4 worm cellular contexts compared by ENCODE assay signal in the genomic region with DNA sequence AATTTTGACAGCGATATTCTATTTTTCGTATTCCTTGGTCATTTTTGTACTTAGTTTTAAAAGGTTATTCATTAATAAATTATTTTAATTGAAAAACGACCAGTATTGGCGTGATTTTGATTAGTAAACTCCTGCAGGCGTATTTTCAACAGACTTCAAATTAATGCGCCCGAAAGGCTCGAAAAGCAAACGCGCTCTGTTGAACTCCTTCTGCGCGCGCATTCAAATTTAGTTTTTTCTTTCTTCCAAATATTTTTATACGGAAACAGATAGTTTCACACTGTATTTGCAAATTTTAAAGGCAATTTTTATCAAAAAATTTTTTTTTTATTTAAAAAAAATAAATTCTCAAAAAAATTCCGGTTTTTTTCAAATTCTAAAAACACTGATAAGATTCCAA.
TF ChIP-seq lines count a peak whose summit lies in the region.

No protein-coding gene starts in this region.

TF ChIP-seq in whole organism, L1 larva, 84 proteins besides CTCF, POLR2A, EP300 and RAD21:
- TF ChIP-seq lin-35 (GFP tag; optimal IDR thresholded peaks at IDR 0.05; lab: Kevin White, UChicago): peak; percentile 54 to 83
- peak in 1 of 2 experiments; percentile 88 for TF ChIP-seq efl-1 (optimal IDR thresholded peaks at IDR 0.05; lab: Kevin White, UChicago)
- TF ChIP-seq efl-1 (GFP tag; optimal IDR thresholded peaks at IDR 0.05 in 1 of 2; lab: Kevin White, UChicago): peak; percentile 80 to 96
- peak; percentile 43 to 77 (median 56) for TF ChIP-seq dpl-1 (GFP tag; optimal IDR thresholded peaks at IDR 0.05; lab: Kevin White, UChicago)
- no peak for TF ChIP-seq fkh-10 (GFP tag; optimal IDR thresholded peaks at IDR 0.05; lab: Kevin White, UChicago)
TF ChIP-seq in whole organism, L1 larva: peak in this region for 3.

TF ChIP-seq in whole organism, L2 larva, 48 proteins besides CTCF, POLR2A, EP300 and RAD21:
- TF ChIP-seq lin-11 (tag; optimal IDR thresholded peaks at IDR 0.05; lab: Kevin White, UChicago) (no peak), ztf-1 (GFP tag; conservative IDR thresholded peaks at IDR 0.05; lab: Robert Waterston, UW) (no peak), gmeb-1 (tag; optimal IDR thresholded peaks at IDR 0.05; lab: Kevin White, UChicago) (peak; percentile 58), peb-1 (tag; optimal IDR thresholded peaks at IDR 0.05; lab: Kevin White, UChicago) (no peak), ZK546.5 (tag; optimal IDR thresholded peaks at IDR 0.05; lab: Kevin White, UChicago) (no peak), mbf-1 (tag; optimal IDR thresholded peaks at IDR 0.05; lab: Kevin White, UChicago) (no peak), fos-1 (tag; optimal IDR thresholded peaks at IDR 0.05; lab: Kevin White, UChicago) (no peak), nhr-23 (tag; optimal IDR thresholded peaks at IDR 0.05; lab: Kevin White, UChicago) (no peak), sma-9 (GFP tag; optimal IDR thresholded peaks at IDR 0.05; lab: Kevin White, UChicago) (no peak), sma-9 (tag; optimal IDR thresholded peaks at IDR 0.05; lab: Kevin White, UChicago) (no peak), unc-55 (GFP tag; optimal IDR thresholded peaks at IDR 0.05; lab: Kevin White, UChicago) (peak; percentile 19), nhr-12 (tag; optimal IDR thresholded peaks at IDR 0.05; lab: Kevin White, UChicago) (no peak)

TF ChIP-seq in whole organism, L4 larva, 104 proteins besides CTCF, POLR2A, EP300 and RAD21:
- TF ChIP-seq F44E2.7 (GFP tag; IDR thresholded peaks at IDR 0.05; lab: Robert Waterston, UW): no peak
- peak; percentile 59 for TF ChIP-seq lin-38 (GFP tag; IDR thresholded peaks at IDR 0.05; lab: Robert Waterston, UW)

TF ChIP-seq in whole organism, young adult, 124 proteins besides CTCF, POLR2A, EP300 and RAD21:
- TF ChIP-seq pbrm-1 (GFP tag; IDR thresholded peaks at IDR 0.05; lab: Robert Waterston, UW): no peak
- no peak for TF ChIP-seq B0261.1 (tag; optimal IDR thresholded peaks at IDR 0.05; lab: Kevin White, UChicago)
- peak; percentile 24 for TF ChIP-seq efl-1 (GFP tag; optimal IDR thresholded peaks at IDR 0.05; lab: Kevin White, UChicago)
